Worm (Caenorhabditis elegans): Measurements from ENCODE around the gene T23G4.127.
"Not testable (repeated sequence)": the region's sequence is repeated elsewhere in the genome, so short reads cannot be mapped to it uniquely, and the experiment has no call there.

DNA sequence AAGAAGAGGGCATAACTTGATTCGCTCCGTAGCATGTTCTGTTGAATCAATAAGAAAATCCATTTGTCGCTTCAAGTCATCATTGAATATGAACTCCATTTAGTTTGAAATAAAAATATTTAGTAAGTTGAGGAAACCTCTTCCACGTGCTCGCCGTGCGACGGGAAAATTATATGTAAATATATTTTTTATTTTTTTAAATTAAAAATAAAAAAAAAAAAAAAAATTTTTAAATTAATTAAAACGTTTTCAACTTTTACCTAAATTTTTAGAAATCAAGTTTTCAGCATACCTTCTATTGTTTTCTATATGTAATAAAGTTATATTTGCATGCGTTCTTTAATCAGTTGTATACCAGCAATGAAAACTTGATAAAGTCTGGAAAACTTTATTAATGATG lies 39.1 kb downstream of the T23G4.127 start, which contains the start of gene Y45F10C.1:
- TF ChIP-seq fkh-10 (GFP tag; optimal IDR thresholded peaks at IDR 0.05); nhr-237 (tag; optimal IDR thresholded peaks at IDR 0.05); unc-39 (tag; optimal IDR thresholded peaks at IDR 0.05); attf-4 (tag; optimal IDR thresholded peaks at IDR 0.05); mdl-1 (tag; optimal IDR thresholded peaks at IDR 0.05); nhr-11 (tag; optimal IDR thresholded peaks at IDR 0.05); nhr-76 (tag; optimal IDR thresholded peaks at IDR 0.05); lin-29 (GFP tag; IDR thresholded peaks at IDR 0.05); ztf-11 (tag; optimal IDR thresholded peaks at IDR 0.05); zag-1 (tag; optimal IDR thresholded peaks at IDR 0.05): not testable (repeated sequence)
